Worm (Caenorhabditis elegans) whole organism, L2 larva: ENCODE results near the gene hira-1.

Experiments
- C34F6.9 ChIP-seq: fragments of 150-350 bp; optimal IDR thresholded peaks from 2 replicates; lab custom pipeline; 2014; ENCODE audit warnings: missing biosample characterization, missing genetic modification characterization
- R02D3.7 ChIP-seq: fragments of 150-350 bp; optimal IDR thresholded peaks from 2 replicates; lab custom pipeline; 2014; ENCODE audit warnings: missing biosample characterization, missing genetic modification characterization
- Y55F3AM.14 ChIP-seq: fragments of 200-800 bp; sonication (Bioruptor generic); optimal IDR thresholded peaks from 2 replicates; lab custom pipeline; 2018; ENCODE audit warnings: mild to moderate bottlenecking, missing genetic modification characterization, missing compliant biosample characterization
- ZK546.5 ChIP-seq: sonication (generic microtip); optimal IDR thresholded peaks from 2 replicates; lab custom pipeline; 2017; ENCODE audit warnings: missing biosample characterization, missing genetic modification characterization
- alr-1 ChIP-seq: fragments of 150-350 bp; optimal IDR thresholded peaks from 2 replicates; lab custom pipeline; 2014; ENCODE audit warnings: missing biosample characterization, missing genetic modification characterization
- blmp-1 ChIP-seq: sonication (generic microtip); optimal IDR thresholded peaks from 2 replicates; lab custom pipeline; 2017; ENCODE audit warnings: missing genetic modification characterization, mild to moderate bottlenecking, missing compliant biosample characterization, antibody characterized with exemption, moderate library complexity; ENCODE audit not compliant: insufficient read depth
- ceh-16 ChIP-seq: fragments of 150-350 bp; optimal IDR thresholded peaks from 2 replicates; lab custom pipeline; 2014; ENCODE audit warnings: missing biosample characterization, missing genetic modification characterization
- crh-2 ChIP-seq: sonication (generic microtip); optimal IDR thresholded peaks from 2 replicates; lab custom pipeline; 2017; ENCODE audit warnings: missing biosample characterization, missing genetic modification characterization
- elt-1 ChIP-seq: fragments of 150-350 bp; optimal IDR thresholded peaks from 2 replicates; lab custom pipeline; 2014; ENCODE audit warnings: missing biosample characterization, missing genetic modification characterization
- elt-3 ChIP-seq: sonication (generic microtip); optimal IDR thresholded peaks from 2 replicates; lab custom pipeline; 2017; ENCODE audit warnings: missing biosample characterization, missing genetic modification characterization
- fos-1 ChIP-seq: fragments of 150-350 bp; optimal IDR thresholded peaks from 2 replicates; lab custom pipeline; 2014; ENCODE audit warnings: missing biosample characterization, missing genetic modification characterization
- gmeb-1 ChIP-seq: fragments of 150-350 bp; optimal IDR thresholded peaks from 2 replicates; lab custom pipeline; 2014; ENCODE audit warnings: missing biosample characterization, missing genetic modification characterization
- lin-13 ChIP-seq: fragments of 150-350 bp; optimal IDR thresholded peaks from 2 replicates; lab custom pipeline; 2014; ENCODE audit warnings: missing biosample characterization, missing genetic modification reagents, missing genetic modification characterization
- lin-39 ChIP-seq: fragments of 150-350 bp; optimal IDR thresholded peaks from 2 replicates; lab custom pipeline; 2014; ENCODE audit warnings: missing biosample characterization, missing genetic modification reagents, missing genetic modification characterization
- lsy-2 ChIP-seq, 2 experiments: fragments of 150-350 bp in 1 of 2; sonication (generic microtip) in 1 of 2; optimal IDR thresholded peaks; 2 replicates each; lab custom pipeline; 2014 to 2017; ENCODE audit warnings: missing biosample characterization in 2 of 2, missing genetic modification characterization in 2 of 2
- mab-5 ChIP-seq: fragments of 150-350 bp; optimal IDR thresholded peaks from 2 replicates; lab custom pipeline; 2014; ENCODE audit warnings: missing biosample characterization, missing genetic modification characterization
- mbf-1 ChIP-seq: sonication (generic microtip); optimal IDR thresholded peaks from 2 replicates; lab custom pipeline; 2017; ENCODE audit warnings: missing biosample characterization, missing genetic modification characterization
- nhr-12 ChIP-seq: fragments of 150-350 bp; optimal IDR thresholded peaks from 2 replicates; lab custom pipeline; 2014; ENCODE audit warnings: missing biosample characterization, missing genetic modification characterization
- nhr-129 ChIP-seq: fragments of 150-350 bp; optimal IDR thresholded peaks from 2 replicates; lab custom pipeline; 2014; ENCODE audit warnings: missing biosample characterization, missing genetic modification characterization
- nhr-21 ChIP-seq: fragments of 150-350 bp; optimal IDR thresholded peaks from 2 replicates; lab custom pipeline; 2014; ENCODE audit warnings: missing biosample characterization, missing genetic modification characterization
- nhr-237 ChIP-seq: fragments of 150-350 bp; optimal IDR thresholded peaks from 2 replicates; lab custom pipeline; 2014; ENCODE audit warnings: missing biosample characterization, missing genetic modification characterization
- nhr-25 ChIP-seq: fragments of 150-350 bp; sonication (generic microtip); optimal IDR thresholded peaks from 3 replicates; lab custom pipeline; 2014; ENCODE audit warnings: missing biosample characterization, missing genetic modification characterization
- nhr-6 ChIP-seq: fragments of 150-350 bp; optimal IDR thresholded peaks from 2 replicates; lab custom pipeline; 2014; ENCODE audit warnings: missing biosample characterization, missing genetic modification characterization
- nhr-77 ChIP-seq: fragments of 150-350 bp; optimal IDR thresholded peaks from 2 replicates; lab custom pipeline; 2014; ENCODE audit warnings: missing biosample characterization, missing genetic modification characterization
- sem-4 ChIP-seq: fragments of 150-350 bp; optimal IDR thresholded peaks from 2 replicates; lab custom pipeline; 2014; ENCODE audit warnings: missing biosample characterization, missing genetic modification reagents, missing genetic modification characterization
- skn-1 ChIP-seq: sonication (generic microtip); optimal IDR thresholded peaks from 2 replicates; lab custom pipeline; 2017; ENCODE audit warnings: missing biosample characterization, missing genetic modification characterization
- sma-3 ChIP-seq: sonication (generic microtip); optimal IDR thresholded peaks from 2 replicates; lab custom pipeline; 2016; ENCODE audit warnings: missing genetic modification reagents, missing genetic modification characterization, missing compliant biosample characterization
- sma-9 ChIP-seq, 2 experiments: fragments of 150-350 bp in 1 of 2; sonication (generic microtip) in 1 of 2; optimal IDR thresholded peaks; 2 replicates each; lab custom pipeline; 2014 to 2016; ENCODE audit warnings: missing genetic modification characterization in 2 of 2, mild to moderate bottlenecking in 1 of 2, missing biosample characterization in 1 of 2, missing compliant biosample characterization in 1 of 2, missing genetic modification reagents in 1 of 2, moderate library complexity in 1 of 2
- unc-39 ChIP-seq: fragments of 150-350 bp; optimal IDR thresholded peaks from 2 replicates; lab custom pipeline; 2014; ENCODE audit warnings: missing biosample characterization, missing genetic modification characterization
- unc-55 ChIP-seq: fragments of 150-350 bp; sonication (generic microtip); optimal IDR thresholded peaks from 3 replicates; lab custom pipeline; 2014; ENCODE audit warnings: missing biosample characterization, missing genetic modification reagents, missing genetic modification characterization
- ztf-1 ChIP-seq: fragments of 200-800 bp; sonication (Bioruptor generic); conservative IDR thresholded peaks from 2 replicates; pipeline ENCODE4 v1.3.6; 2022; ENCODE audit warnings: missing genetic modification characterization, missing compliant biosample characterization
- ztf-11 ChIP-seq: sonication (generic microtip); optimal IDR thresholded peaks from 2 replicates; lab custom pipeline; 2017; ENCODE audit warnings: missing biosample characterization, missing genetic modification characterization
- ztf-4 ChIP-seq: fragments of 150-350 bp; optimal IDR thresholded peaks from 2 replicates; lab custom pipeline; 2014; ENCODE audit warnings: missing biosample characterization, missing genetic modification characterization

Gene hira-1

DNA sequence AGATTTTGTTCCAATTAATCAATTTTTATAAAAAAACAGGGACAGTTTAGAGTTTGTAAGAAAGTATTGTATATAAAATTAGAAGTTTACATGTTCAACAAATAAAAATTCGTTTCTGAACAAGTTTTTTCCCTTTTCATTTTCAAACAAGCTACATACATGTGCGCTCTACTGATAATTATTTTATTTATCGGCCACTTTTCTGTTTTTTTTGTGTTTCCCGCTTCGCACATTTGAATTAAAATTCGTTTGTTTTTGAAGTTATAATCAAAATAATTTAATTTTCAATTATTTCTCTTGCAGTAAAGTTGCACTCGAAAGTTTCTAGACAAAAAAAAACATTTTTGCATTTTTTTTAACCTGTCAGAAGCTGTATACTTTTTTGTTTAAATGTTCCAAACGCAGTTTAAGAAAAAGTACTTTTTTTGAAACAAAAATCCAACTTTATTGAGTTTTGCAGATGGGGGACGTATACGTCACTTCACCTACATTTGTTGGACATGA lies at the start of gene hira-1:
hira-1 (plus strand) TSS at position 454 of the 504 bp plus-strand sequence.
- TF ChIP-seq nhr-237 (tag; lab: Kevin White, UChicago) = no peak
- TF ChIP-seq alr-1 (tag; lab: Kevin White, UChicago) = no peak
- peak; percentile 70 for TF ChIP-seq unc-55 (GFP tag; lab: Kevin White, UChicago)
- no peak for TF ChIP-seq unc-39 (tag; lab: Kevin White, UChicago)
- peak; percentile 17 for TF ChIP-seq lin-13 (GFP tag; lab: Kevin White, UChicago)
- no peak for TF ChIP-seq elt-3
- peak; percentile 52 for TF ChIP-seq sem-4 (tag; lab: Kevin White, UChicago)
- no peak for TF ChIP-seq ztf-11 (tag; lab: Kevin White, UChicago)
- no peak for TF ChIP-seq nhr-77 (tag; lab: Kevin White, UChicago)
- TF ChIP-seq mbf-1 (tag; lab: Kevin White, UChicago) = no peak
- TF ChIP-seq nhr-21 = no peak
- TF ChIP-seq R02D3.7 (tag; lab: Kevin White, UChicago) = no peak
- TF ChIP-seq nhr-25 (tag; lab: Kevin White, UChicago) = no peak
- peak; percentile 78 for TF ChIP-seq C34F6.9 (tag; lab: Kevin White, UChicago)
- TF ChIP-seq crh-2 (tag; lab: Kevin White, UChicago) = peak; percentile 38
- TF ChIP-seq ztf-1 (GFP tag; lab: Robert Waterston, UW) = no peak
- peak; percentile 47 for TF ChIP-seq gmeb-1 (tag; lab: Kevin White, UChicago)
- peak in 1 of 2 experiments; percentile 56 for TF ChIP-seq lsy-2 (tag; optimal IDR thresholded peaks at IDR 0.05; lab: Kevin White, UChicago)

DNA sequence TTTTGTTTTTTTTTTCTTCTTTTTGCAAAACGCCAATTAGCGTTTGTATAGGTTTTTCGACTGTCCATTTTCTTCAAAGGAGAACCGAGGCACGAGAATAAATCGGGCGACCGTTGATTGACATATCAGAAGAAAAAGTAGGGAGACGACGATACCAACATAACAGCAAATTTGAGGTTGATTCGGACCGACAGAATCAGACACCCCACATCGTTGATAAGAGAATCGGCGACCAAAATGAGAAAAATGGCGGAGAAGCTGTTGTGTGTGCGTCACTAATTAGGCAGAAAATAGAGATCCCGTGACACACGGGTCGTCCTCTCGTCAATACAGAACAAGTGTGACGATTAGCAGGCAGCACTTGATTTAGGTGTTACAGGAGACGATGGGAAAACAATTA lies 49.0 kb upstream of the hira-1 start:
- TF ChIP-seq sma-3 = peak; percentile 36
- no peak for TF ChIP-seq R02D3.7 (tag; lab: Kevin White, UChicago)
- no peak for TF ChIP-seq ceh-16 (tag; lab: Kevin White, UChicago)
- no peak for TF ChIP-seq ztf-11 (tag; lab: Kevin White, UChicago)
- peak in 1 of 2 experiments; percentile 1 for TF ChIP-seq lsy-2 (tag; optimal IDR thresholded peaks at IDR 0.05; lab: Kevin White, UChicago)
- no peak for TF ChIP-seq ztf-4 (tag; lab: Kevin White, UChicago)
- peak; percentile 6 for TF ChIP-seq nhr-129 (tag; lab: Kevin White, UChicago)

DNA sequence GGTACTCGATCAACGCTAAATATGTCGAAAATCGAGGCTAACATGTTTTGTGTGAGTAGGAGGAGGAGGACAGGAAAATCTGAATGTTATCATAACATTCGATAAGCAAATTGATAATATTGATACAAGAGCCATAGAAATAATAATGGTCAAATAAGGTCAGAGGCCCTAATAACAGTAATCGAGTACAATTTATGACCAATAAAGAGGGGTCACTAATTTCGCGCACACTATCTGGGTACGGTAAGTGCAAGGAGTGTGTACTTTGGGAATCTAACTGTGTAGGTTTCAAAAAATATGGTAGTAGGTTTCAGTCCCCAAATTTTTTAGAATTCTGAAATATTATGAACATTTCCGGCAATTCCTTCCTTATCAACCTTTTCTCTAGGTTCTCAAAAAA lies 47.4 kb upstream of the hira-1 start:
- no peak for TF ChIP-seq skn-1 (tag; lab: Kevin White, UChicago)
- TF ChIP-seq nhr-12 (tag; lab: Kevin White, UChicago) = no peak
- no peak for TF ChIP-seq ztf-11 (tag; lab: Kevin White, UChicago)
- no peak for TF ChIP-seq fos-1
- TF ChIP-seq nhr-129 (tag; lab: Kevin White, UChicago) = no peak
- TF ChIP-seq nhr-6 (tag; lab: Kevin White, UChicago) = no peak
- TF ChIP-seq Y55F3AM.14 (GFP tag; lab: Kevin White, UChicago) = no peak
- no peak for TF ChIP-seq nhr-21
- TF ChIP-seq nhr-77 (tag; lab: Kevin White, UChicago) = no peak
- TF ChIP-seq lin-39 (tag; lab: Kevin White, UChicago) = no peak
- TF ChIP-seq nhr-25 (tag; lab: Kevin White, UChicago) = no peak
- no peak for TF ChIP-seq mab-5 (tag; lab: Kevin White, UChicago)
- no peak for TF ChIP-seq R02D3.7 (tag; lab: Kevin White, UChicago)
- TF ChIP-seq ceh-16 (tag; lab: Kevin White, UChicago) = no peak
- TF ChIP-seq nhr-237 (tag; lab: Kevin White, UChicago) = no peak
- no peak for TF ChIP-seq ZK546.5

DNA sequence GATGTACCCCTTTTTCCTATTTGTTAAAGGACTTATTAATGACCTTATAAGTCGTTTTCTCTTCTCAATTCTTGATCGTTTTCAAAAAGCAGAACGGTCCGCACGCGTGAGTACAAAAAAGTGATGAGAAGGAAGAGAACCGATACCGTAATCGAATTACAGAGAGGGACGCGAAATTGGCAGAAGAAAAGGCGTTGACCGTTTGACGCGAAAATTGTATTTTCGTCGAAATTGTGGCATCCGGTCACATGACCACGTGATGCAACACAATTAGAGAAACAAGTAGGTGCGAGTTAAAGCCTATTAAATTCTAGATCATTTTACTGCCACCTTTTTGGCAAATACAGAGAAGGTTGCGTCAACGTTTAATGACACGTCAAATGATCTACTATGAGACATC lies 46.8 kb upstream of the hira-1 start:
- peak; percentile 0 for TF ChIP-seq sma-9 (GFP tag; optimal IDR thresholded peaks at IDR 0.05; lab: Kevin White, UChicago)
- TF ChIP-seq sma-9 (tag; optimal IDR thresholded peaks at IDR 0.05; lab: Kevin White, UChicago) = no peak
- peak; percentile 34 for TF ChIP-seq nhr-129 (tag; lab: Kevin White, UChicago)
- TF ChIP-seq nhr-6 (tag; lab: Kevin White, UChicago) = no peak
- TF ChIP-seq elt-1 = no peak

DNA sequence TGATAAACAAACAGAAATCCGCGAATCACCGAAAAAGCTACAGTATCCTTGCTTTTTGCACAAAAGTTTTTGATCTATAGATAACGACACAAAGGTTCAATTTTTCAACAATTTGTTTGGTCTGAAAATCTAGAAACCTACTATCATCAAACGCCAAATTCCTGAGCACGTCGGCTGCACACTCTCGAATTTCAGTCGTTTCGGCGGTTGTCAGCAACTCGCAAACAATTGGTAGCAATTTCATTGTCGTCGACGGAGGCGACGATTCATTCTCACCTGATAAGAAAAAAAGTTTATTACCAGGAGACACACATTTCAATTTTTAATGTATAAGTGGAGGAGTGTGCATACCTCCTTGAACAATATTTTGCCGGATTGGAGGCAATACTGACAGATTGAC lies 45.0 kb upstream of the hira-1 start:
- TF ChIP-seq fos-1 = peak; percentile 51
- no peak for TF ChIP-seq blmp-1
- TF ChIP-seq, all 48 proteins: peak for 1
